Worm (Caenorhabditis elegans): Measurements from ENCODE around the gene F38A5.2.
A peak's percentile ranks its signal among the peaks of the same experiment; 100 is the strongest.

Gene F38A5.2

DNA sequence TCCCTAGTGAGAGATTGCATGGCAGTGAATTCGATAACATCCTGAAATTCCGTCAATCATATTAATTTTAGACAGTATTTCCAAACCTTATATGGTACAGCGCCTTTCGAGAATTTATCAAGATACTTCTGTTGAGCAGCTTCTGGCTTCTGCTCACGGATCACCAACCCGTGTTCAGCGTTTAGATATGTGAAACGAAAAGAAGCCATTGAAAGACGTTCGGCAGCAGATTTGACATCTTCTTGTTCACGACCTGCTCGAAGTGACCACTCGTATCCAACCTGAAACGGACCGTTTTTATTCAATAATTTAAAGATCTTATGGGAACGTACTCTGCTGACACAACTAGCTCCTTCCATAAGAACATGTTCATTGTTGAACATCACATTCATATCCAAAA lies 3.5 kb downstream of the F38A5.2 start:
- TF ChIP-seq sox-4 (tag; optimal IDR thresholded peaks at IDR 0.05) (no peak), ets-4 (tag; optimal IDR thresholded peaks at IDR 0.05) (no peak), fax-1 (tag; optimal IDR thresholded peaks at IDR 0.05) (no peak), pag-3 (tag; optimal IDR thresholded peaks at IDR 0.05; ENCODE audit: borderline replicate concordance) (no peak)

DNA sequence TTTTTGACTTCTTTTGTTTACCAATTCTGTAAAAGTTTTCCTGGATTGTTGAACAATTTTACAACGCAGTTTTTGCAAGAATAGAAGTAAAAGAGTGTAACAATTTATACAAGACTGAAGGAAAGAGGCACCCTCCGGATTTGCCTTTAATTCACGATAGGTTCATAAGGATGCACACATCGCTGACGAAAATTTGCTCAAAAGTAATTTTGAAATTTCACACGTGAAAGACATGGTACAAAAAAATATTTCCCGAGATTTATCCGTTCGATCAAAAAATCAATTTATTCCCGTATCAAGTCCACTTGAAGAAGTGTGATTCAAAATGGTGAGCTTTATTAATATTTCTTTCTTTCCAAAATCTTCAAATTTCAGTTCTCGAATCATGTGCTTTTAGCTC lies 7.3 kb downstream of the F38A5.2 start, which contains the start of gene C43G2.3:
Gene C43G2.3, plus strand, starts transcription at position 301 of the 400 bp plus-strand sequence.
- TF ChIP-seq ceh-2 (tag; optimal IDR thresholded peaks at IDR 0.05): no peak
- no peak for TF ChIP-seq lin-11 (tag; optimal IDR thresholded peaks at IDR 0.05)
- TF ChIP-seq sdc-2 (tag; optimal IDR thresholded peaks at IDR 0.05): no peak
- TF ChIP-seq syd-9 (tag; optimal IDR thresholded peaks at IDR 0.05): no peak
- no peak for TF ChIP-seq che-1 (tag; optimal IDR thresholded peaks at IDR 0.05)
- TF ChIP-seq npax-4 (tag; optimal IDR thresholded peaks at IDR 0.05): no peak
- TF ChIP-seq gmeb-2 (tag; optimal IDR thresholded peaks at IDR 0.05): no peak
- TF ChIP-seq pat-9 (tag; optimal IDR thresholded peaks at IDR 0.05): no peak
- no peak for TF ChIP-seq pax-1 (tag; optimal IDR thresholded peaks at IDR 0.05)
- no peak for TF ChIP-seq hlh-8 (tag; optimal IDR thresholded peaks at IDR 0.05)
- TF ChIP-seq Y22D7AL.16 (tag; optimal IDR thresholded peaks at IDR 0.05): no peak
- TF ChIP-seq nhr-232 (tag; optimal IDR thresholded peaks at IDR 0.05): no peak
- TF ChIP-seq unc-55 (GFP tag; optimal IDR thresholded peaks at IDR 0.05): no peak
- TF ChIP-seq pha-2 (tag; optimal IDR thresholded peaks at IDR 0.05): no peak
- TF ChIP-seq nhr-11 (tag; optimal IDR thresholded peaks at IDR 0.05): no peak
- TF ChIP-seq hlh-13 (GFP tag; optimal IDR thresholded peaks at IDR 0.05): no peak

DNA sequence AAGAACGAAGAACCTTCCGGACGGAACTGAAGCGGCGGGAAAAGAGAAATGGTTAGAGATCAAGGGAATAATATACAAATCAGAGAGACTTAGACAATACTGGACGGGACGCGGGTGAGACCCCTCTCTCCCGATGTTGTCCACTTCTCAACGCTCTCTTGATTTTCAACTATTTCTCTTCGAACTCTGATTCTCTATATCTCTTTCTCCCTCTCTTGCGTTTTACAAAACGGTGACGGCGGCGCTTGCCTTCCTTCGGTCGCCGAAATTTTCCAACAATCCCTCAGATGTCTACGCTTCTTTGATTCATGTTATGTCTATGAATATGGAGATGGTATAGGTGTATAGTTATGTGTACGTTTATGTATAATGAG lies 8.5 kb downstream of the F38A5.2 start:
- TF ChIP-seq unc-42 (tag; optimal IDR thresholded peaks at IDR 0.05) (no peak), ceh-31 (tag; optimal IDR thresholded peaks at IDR 0.05) (peak; percentile 70), eyg-1 (tag; optimal IDR thresholded peaks at IDR 0.05) (no peak), ztf-16 (tag; optimal IDR thresholded peaks at IDR 0.05) (no peak), pax-1 (tag; optimal IDR thresholded peaks at IDR 0.05) (peak; percentile 50), npax-4 (tag; optimal IDR thresholded peaks at IDR 0.05) (no peak), pros-1 (tag; optimal IDR thresholded peaks at IDR 0.05) (peak; percentile 32), ceh-30 (tag; optimal IDR thresholded peaks at IDR 0.05) (peak; percentile 23), hlh-15 (tag; optimal IDR thresholded peaks at IDR 0.05) (no peak), ceh-22 (tag; optimal IDR thresholded peaks at IDR 0.05) (peak; percentile 29), tbx-2 (tag; optimal IDR thresholded peaks at IDR 0.05) (peak; percentile 54), lin-11 (tag; optimal IDR thresholded peaks at IDR 0.05) (no peak), T23F11.4 (GFP tag; optimal IDR thresholded peaks at IDR 0.05) (no peak), lim-6 (tag; optimal IDR thresholded peaks at IDR 0.05) (no peak), rnt-1 (tag; optimal IDR thresholded peaks at IDR 0.05) (peak; percentile 86), C38D4.7 (GFP tag; optimal IDR thresholded peaks at IDR 0.05) (no peak), unc-86 (tag; optimal IDR thresholded peaks at IDR 0.05) (no peak), F13H6.1 (tag; optimal IDR thresholded peaks at IDR 0.05) (peak; percentile 25), ceh-34 (tag; optimal IDR thresholded peaks at IDR 0.05) (peak; percentile 55), nfya-1 (tag; optimal IDR thresholded peaks at IDR 0.05) (peak; percentile 57), ref-2 (tag; optimal IDR thresholded peaks at IDR 0.05) (peak; percentile 39), tbx-7 (tag; optimal IDR thresholded peaks at IDR 0.05) (no peak), ets-4 (tag; optimal IDR thresholded peaks at IDR 0.05) (peak; percentile 50), ceh-18 (tag; optimal IDR thresholded peaks at IDR 0.05) (peak; percentile 17), elt-2 (tag; optimal IDR thresholded peaks at IDR 0.05) (no peak), unc-55 (GFP tag; optimal IDR thresholded peaks at IDR 0.05) (peak; percentile 15)

Data from whole organism, late embryonic.